Worm (Caenorhabditis elegans): ENCODE data around the gene sdz-32.

DNA sequence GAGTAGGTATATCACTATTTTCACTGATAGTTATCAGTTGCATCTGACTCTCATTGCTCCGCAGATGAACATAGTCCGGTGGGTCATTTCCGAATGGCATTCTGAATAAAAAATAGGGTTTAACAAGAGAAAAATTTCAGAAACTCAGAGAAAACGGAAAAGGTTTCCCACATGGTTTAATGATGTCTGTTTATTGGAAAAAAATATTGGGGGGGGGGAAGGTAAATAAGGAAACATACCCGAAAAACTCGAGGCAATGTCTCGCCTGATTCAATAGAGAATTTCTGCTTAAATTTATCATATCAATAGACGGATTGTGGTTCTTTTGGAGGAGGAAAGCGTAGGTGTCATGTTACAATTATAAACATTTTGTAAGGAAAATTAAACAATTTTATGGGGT lies 48.4 kb upstream of the sdz-32 start, which contains the start of gene nep-11:
- TF ChIP-seq fkh-6 (tag; optimal IDR thresholded peaks at IDR 0.05) (no peak), ets-4 (tag; optimal IDR thresholded peaks at IDR 0.05) (no peak), fkh-10 (GFP tag; optimal IDR thresholded peaks at IDR 0.05) (no peak), nhr-11 (tag; optimal IDR thresholded peaks at IDR 0.05) (no peak), unc-42 (tag; optimal IDR thresholded peaks at IDR 0.05) (no peak), unc-3 (GFP tag; conservative IDR thresholded peaks at IDR 0.05) (no peak), unc-3 (tag; optimal IDR thresholded peaks at IDR 0.05) (no peak), hlh-8 (tag; optimal IDR thresholded peaks at IDR 0.05) (no peak), ztf-16 (tag; optimal IDR thresholded peaks at IDR 0.05) (no peak), gmeb-2 (tag; optimal IDR thresholded peaks at IDR 0.05) (no peak), ama-1 (optimal IDR thresholded peaks at IDR 0.05) (no peak)
